Worm (Caenorhabditis elegans) whole organism, midembryonic: ENCODE measurements around the gene ttr-45.

Source experiments
- cog-1 ChIP-seq: sonication (generic microtip); optimal IDR thresholded peaks from 2 replicates; lab custom pipeline; 2016; ENCODE audit warnings: missing genetic modification characterization, missing compliant biosample characterization
- flt-1 ChIP-seq: fragments of 200-800 bp; sonication (Bioruptor generic); IDR thresholded peaks from 2 replicates; pipeline ENCODE4 v1.3.6; 2022; ENCODE audit warnings: missing genetic modification characterization, missing compliant biosample characterization
- ztf-23 ChIP-seq: fragments of 200-800 bp; sonication (Bioruptor generic); IDR thresholded peaks from 2 replicates; pipeline ENCODE4 v1.3.6; 2022; ENCODE audit warnings: missing genetic modification reagents, missing genetic modification characterization, missing compliant biosample characterization
- ztf-29 ChIP-seq: fragments of 200-800 bp; sonication (Bioruptor generic); IDR thresholded peaks from 2 replicates; pipeline ENCODE4 v1.3.6; 2022; ENCODE audit warnings: missing genetic modification reagents, missing genetic modification characterization, missing compliant biosample characterization

ce11 chrIV:13243375-13243774, 10.7 kb upstream of the ttr-45 start, which contains the start of gene JC8.4:
- no peak for TF ChIP-seq flt-1 (GFP tag; lab: Robert Waterston, UW)
- no peak for TF ChIP-seq ztf-29 (GFP tag; lab: Robert Waterston, UW)
- no peak for TF ChIP-seq cog-1 (tag; lab: Kevin White, UChicago)
- no peak for TF ChIP-seq ztf-23 (GFP tag; lab: Robert Waterston, UW)
